Fruit fly (Drosophila melanogaster) whole organism: ENCODE measurements around the gene CG31156.

Experiments
- pan ChIP-seq: fragments of >200 bp; optimal IDR thresholded peaks from 2 replicates; lab custom pipeline; 2017
- psq ChIP-seq: fragments of >200 bp; optimal IDR thresholded peaks from 2 replicates; lab custom pipeline; 2017

DNA sequence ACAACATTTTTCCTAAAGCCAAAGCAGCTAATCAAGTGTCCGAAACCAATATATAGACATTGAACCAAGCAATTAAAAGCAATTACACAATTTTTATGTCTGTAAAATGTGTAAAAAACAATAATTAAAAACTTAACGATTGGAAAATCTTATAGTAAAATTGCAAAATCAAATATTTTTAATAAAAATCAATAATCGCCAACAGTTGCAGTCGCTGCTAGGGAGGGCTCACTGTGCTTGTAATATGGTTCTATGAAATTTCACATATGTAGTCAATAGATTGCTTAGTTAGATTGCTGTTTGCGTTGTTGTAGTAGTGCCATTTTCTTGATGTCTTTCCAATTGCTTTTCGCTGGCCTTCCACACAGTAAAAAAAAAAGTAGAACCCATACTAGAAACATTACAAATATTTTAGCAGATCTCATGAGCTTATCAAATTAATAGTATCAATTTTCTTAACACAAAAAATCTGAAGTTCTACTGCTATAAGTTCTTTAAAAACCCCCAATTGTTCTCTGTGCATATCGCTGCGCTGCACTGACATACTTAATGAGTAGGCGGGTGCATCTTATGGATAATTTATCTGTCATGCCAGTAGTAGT lies 37.3 kb downstream of the CG31156 start:
- TF ChIP-seq pan (lab: Kevin White, UChicago) (no peak), psq (no peak)
